Worm (Caenorhabditis elegans) whole organism, young adult: ENCODE data around the gene gcy-8.

ENCODE experiments used
- F10E7.11 ChIP-seq: sonication (generic microtip); optimal IDR thresholded peaks from 2 replicates; lab custom pipeline; 2017; ENCODE audit warnings: mild to moderate bottlenecking, missing genetic modification characterization, moderate library complexity, missing compliant biosample characterization
- T07F8.4 ChIP-seq: sonication (generic microtip); optimal IDR thresholded peaks from 2 replicates; lab custom pipeline; 2016; ENCODE audit warnings: mild to moderate bottlenecking, missing genetic modification characterization, moderate library complexity, missing compliant biosample characterization
- atf-7 ChIP-seq: sonication (generic microtip); optimal IDR thresholded peaks from 2 replicates; lab custom pipeline; 2017; ENCODE audit warnings: mild to moderate bottlenecking, missing genetic modification characterization, missing compliant biosample characterization
- egrh-3 ChIP-seq: fragments of 200-800 bp; sonication (Bioruptor generic); IDR thresholded peaks from 2 replicates; pipeline ENCODE4 v1.3.6; 2022; ENCODE audit warnings: missing genetic modification reagents, missing genetic modification characterization, missing compliant biosample characterization
- snpc-1.3 ChIP-seq: sonication (generic microtip); optimal IDR thresholded peaks from 2 replicates; lab custom pipeline; 2017; ENCODE audit warnings: missing genetic modification characterization, mild to moderate bottlenecking, missing compliant biosample characterization, antibody characterized with exemption, moderate library complexity, missing genotype, missing genetic modification reagents; ENCODE audit not compliant: insufficient read depth
- snpc-4 ChIP-seq, 5 experiments: fragments of 150-350 bp in 1 of 5; sonication (generic microtip) in 4 of 5; optimal IDR thresholded peaks; 2 replicates each; lab custom pipeline; 2014 to 2018; ENCODE audit warnings: missing genetic modification characterization in 5 of 5, missing biosample characterization in 3 of 5, antibody characterized with exemption in 2 of 5, mild to moderate bottlenecking in 2 of 5, missing compliant biosample characterization in 2 of 5, missing genotype in 2 of 5, moderate library complexity in 2 of 5, missing genetic modification reagents in 1 of 5
- unc-62 ChIP-seq: fragments of 150-350 bp; optimal IDR thresholded peaks from 2 replicates; lab custom pipeline; 2014; ENCODE audit warnings: missing biosample characterization, missing genetic modification reagents, missing genetic modification characterization

DNA sequence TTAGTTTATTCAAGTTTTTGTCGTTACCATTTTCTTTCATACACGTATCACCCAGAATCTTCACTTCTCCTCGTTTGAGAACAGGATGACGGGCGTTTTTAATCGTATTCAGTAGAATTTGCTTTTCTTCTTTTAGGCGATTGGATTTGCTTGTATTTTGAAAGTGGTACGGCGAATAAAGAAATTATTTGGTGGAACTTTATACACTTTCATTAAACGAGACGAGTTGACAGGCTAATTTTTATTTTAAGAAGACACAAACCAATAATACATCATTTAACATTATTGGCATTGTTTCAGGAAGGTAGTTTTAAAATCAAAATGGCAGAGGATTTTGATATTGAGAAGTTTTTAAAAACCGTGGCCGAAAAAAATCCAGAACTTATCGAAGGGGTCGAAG, 13.0 kb upstream of the gcy-8 start, which contains the start of gene C49H3.4:
- no peak for TF ChIP-seq T07F8.4
- TF ChIP-seq atf-7 (tag; lab: Kevin White, UChicago), result no peak
- no peak for TF ChIP-seq F10E7.11 (tag; lab: Kevin White, UChicago)
- TF ChIP-seq snpc-4 (GFP tag; optimal IDR thresholded peaks at IDR 0.05; lab: Kevin White, UChicago), result no peak
- TF ChIP-seq snpc-4 (tag; optimal IDR thresholded peaks at IDR 0.05; lab: Kevin White, UChicago), result no peak
- TF ChIP-seq unc-62 (GFP tag; lab: Kevin White, UChicago), result no peak
- TF ChIP-seq snpc-1.3 (tag; lab: Kevin White, UChicago), result no peak
- TF ChIP-seq egrh-3 (GFP tag; lab: Robert Waterston, UW), result no peak
